Worm (Caenorhabditis elegans): Measurements from ENCODE around the gene ZK892.6.

DNA sequence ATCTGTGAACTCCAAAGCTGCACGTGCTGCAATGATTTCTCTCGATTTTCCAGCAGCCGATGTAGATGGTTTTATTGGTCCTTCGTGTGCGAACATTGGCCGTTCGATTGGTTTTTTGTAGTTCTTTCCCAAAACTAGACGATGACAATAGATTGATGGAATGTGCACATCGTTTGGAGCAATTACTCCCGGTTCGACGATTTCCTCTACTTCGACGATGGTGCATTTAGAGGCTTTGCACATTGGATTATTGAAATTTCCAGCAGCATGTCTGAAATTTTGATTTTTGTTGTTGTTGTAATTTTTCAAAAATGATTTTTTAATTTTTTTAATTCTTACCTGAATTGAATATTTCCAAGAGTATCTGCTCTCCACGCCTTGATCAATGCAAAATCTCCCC lies 44.3 kb downstream of the ZK892.6 start:
- no peak for TF ChIP-seq him-1 (tag; optimal IDR thresholded peaks at IDR 0.05)
- TF ChIP-seq dao-5 (tag; optimal IDR thresholded peaks at IDR 0.05): no peak
- no peak for TF ChIP-seq W03F9.2 (tag; optimal IDR thresholded peaks at IDR 0.05)

All from whole organism, L4/young adult.